Worm (Caenorhabditis elegans) whole organism, young adult: ENCODE results near the gene lhfp-4.
A peak's percentile ranks its signal among the peaks of the same experiment; 100 is the strongest.

ENCODE experiments used
- B0035.1 ChIP-seq: sonication (generic microtip); optimal IDR thresholded peaks from 2 replicates; lab custom pipeline; 2016; ENCODE audit warnings: missing genetic modification characterization, mild to moderate bottlenecking, missing compliant biosample characterization, missing genotype, missing genetic modification reagents
- B0261.1 ChIP-seq: sonication (generic microtip); optimal IDR thresholded peaks from 2 replicates; lab custom pipeline; 2016; ENCODE audit warnings: mild to moderate bottlenecking, missing genetic modification characterization, moderate library complexity, missing compliant biosample characterization
- B0336.3 ChIP-seq: fragments of 200-800 bp; sonication (Bioruptor generic); IDR thresholded peaks from 2 replicates; pipeline ENCODE4 v1.3.6; 2022; ENCODE audit warnings: missing genetic modification characterization, missing compliant biosample characterization
- D2030.7 ChIP-seq: fragments of 200-800 bp; sonication (Bioruptor generic); IDR thresholded peaks from 2 replicates; pipeline ENCODE4 v1.3.6; 2022; ENCODE audit warnings: missing genetic modification reagents, missing genetic modification characterization, missing compliant biosample characterization
- F22D6.2 ChIP-seq: sonication (generic microtip); optimal IDR thresholded peaks from 2 replicates; lab custom pipeline; 2016; ENCODE audit warnings: mild to moderate bottlenecking, missing genetic modification characterization, missing compliant biosample characterization
- F57A8.1 ChIP-seq: fragments of 200-800 bp; sonication (Bioruptor generic); optimal IDR thresholded peaks from 2 replicates; lab custom pipeline; 2018; ENCODE audit warnings: mild to moderate bottlenecking, missing genetic modification characterization, moderate library complexity, missing compliant biosample characterization
- K12H6.12 ChIP-seq: fragments of 200-800 bp; sonication (Bioruptor generic); optimal IDR thresholded peaks from 2 replicates; lab custom pipeline; 2018; ENCODE audit warnings: mild to moderate bottlenecking, missing genetic modification characterization, missing compliant biosample characterization
- T26A5.8 ChIP-seq: sonication (generic microtip); optimal IDR thresholded peaks from 2 replicates; lab custom pipeline; 2016; ENCODE audit warnings: missing genetic modification characterization, missing compliant biosample characterization
- Y79H2A.3 ChIP-seq: fragments of 200-800 bp; sonication (Bioruptor generic); conservative IDR thresholded peaks from 2 replicates; pipeline ENCODE4 v1.3.6; 2022; ENCODE audit warnings: missing genetic modification reagents, missing genetic modification characterization, missing compliant biosample characterization
- ZK185.1 ChIP-seq: sonication (generic microtip); optimal IDR thresholded peaks from 2 replicates; lab custom pipeline; 2016; ENCODE audit warnings: mild to moderate bottlenecking, missing genetic modification characterization, missing compliant biosample characterization; ENCODE audit not compliant: poor library complexity, severe bottlenecking
- atf-7 ChIP-seq: sonication (generic microtip); optimal IDR thresholded peaks from 2 replicates; lab custom pipeline; 2017; ENCODE audit warnings: mild to moderate bottlenecking, missing genetic modification characterization, missing compliant biosample characterization
- attf-6 ChIP-seq: fragments of 200-800 bp; sonication (Bioruptor generic); IDR thresholded peaks from 2 replicates; pipeline ENCODE4 v1.3.6; 2022; ENCODE audit warnings: missing genetic modification reagents, missing genetic modification characterization, missing compliant biosample characterization
- cebp-2 ChIP-seq: fragments of 200-800 bp; sonication (Bioruptor generic); IDR thresholded peaks from 2 replicates; pipeline ENCODE4 v1.3.6; 2022; ENCODE audit warnings: missing genetic modification characterization, missing compliant biosample characterization
- ceh-100 ChIP-seq: fragments of 200-800 bp; sonication (Bioruptor generic); IDR thresholded peaks from 2 replicates; pipeline ENCODE4 v1.3.6; 2022; ENCODE audit warnings: missing genetic modification reagents, missing genetic modification characterization, missing compliant biosample characterization
- ceh-91 ChIP-seq: fragments of 200-800 bp; sonication (Bioruptor generic); IDR thresholded peaks from 2 replicates; pipeline ENCODE4 v1.3.6; 2022; ENCODE audit warnings: missing genetic modification reagents, missing genetic modification characterization, missing compliant biosample characterization
- efl-1 ChIP-seq: fragments of 150-350 bp; optimal IDR thresholded peaks from 2 replicates; lab custom pipeline; 2014; ENCODE audit warnings: missing biosample characterization, missing genetic modification reagents, missing genetic modification characterization
- egl-44 ChIP-seq: fragments of 200-800 bp; sonication (Bioruptor generic); IDR thresholded peaks from 2 replicates; pipeline ENCODE4 v1.3.6; 2022; ENCODE audit warnings: missing genetic modification reagents, missing genetic modification characterization, missing compliant biosample characterization
- ets-4 ChIP-seq: fragments of 200-800 bp; sonication (Bioruptor generic); optimal IDR thresholded peaks from 2 replicates; lab custom pipeline; 2018; ENCODE audit warnings: mild to moderate bottlenecking, missing genetic modification characterization, missing compliant biosample characterization
- gei-17 ChIP-seq: fragments of 200-800 bp; sonication (Bioruptor generic); optimal IDR thresholded peaks from 2 replicates; lab custom pipeline; 2018; ENCODE audit warnings: mild to moderate bottlenecking, missing genetic modification characterization, missing compliant biosample characterization
- hlh-26 ChIP-seq: fragments of 200-800 bp; sonication (Bioruptor generic); conservative IDR thresholded peaks from 2 replicates; pipeline ENCODE4 v1.3.6; 2022; ENCODE audit warnings: missing genetic modification reagents, missing genetic modification characterization, missing compliant biosample characterization
- hmg-1.2 ChIP-seq: fragments of 200-800 bp; sonication (Bioruptor generic); IDR thresholded peaks from 2 replicates; pipeline ENCODE4 v1.3.6; 2022; ENCODE audit warnings: missing genetic modification reagents, missing genetic modification characterization, missing compliant biosample characterization
- let-526 ChIP-seq: fragments of 200-800 bp; sonication (Bioruptor generic); IDR thresholded peaks from 2 replicates; pipeline ENCODE4 v1.3.6; 2022; ENCODE audit warnings: missing genetic modification reagents, missing genetic modification characterization, missing compliant biosample characterization
- lin-26 ChIP-seq: fragments of 200-800 bp; sonication (Bioruptor generic); IDR thresholded peaks from 2 replicates; pipeline ENCODE4 v1.3.6; 2022; ENCODE audit warnings: missing genetic modification reagents, missing genetic modification characterization, missing compliant biosample characterization
- lir-1 ChIP-seq: fragments of 200-800 bp; sonication (Bioruptor generic); conservative IDR thresholded peaks from 2 replicates; pipeline ENCODE4 v1.3.6; 2022; ENCODE audit warnings: missing genetic modification reagents, missing genetic modification characterization, missing compliant biosample characterization
- lsy-27 ChIP-seq: sonication (generic microtip); optimal IDR thresholded peaks from 2 replicates; lab custom pipeline; 2017; ENCODE audit warnings: missing genetic modification characterization, mild to moderate bottlenecking, missing compliant biosample characterization, antibody characterized with exemption, missing genotype, borderline replicate concordance; ENCODE audit not compliant: insufficient read depth
- madf-8 ChIP-seq: fragments of 200-800 bp; sonication (Bioruptor generic); conservative IDR thresholded peaks from 2 replicates; pipeline ENCODE4 v1.3.6; 2022; ENCODE audit warnings: missing genetic modification reagents, missing genetic modification characterization, missing compliant biosample characterization
- mel-28 ChIP-seq: sonication (generic microtip); optimal IDR thresholded peaks from 2 replicates; lab custom pipeline; 2016; ENCODE audit warnings: borderline replicate concordance, mild to moderate bottlenecking, missing genetic modification characterization, missing compliant biosample characterization
- mes-4 ChIP-seq: sonication (generic microtip); optimal IDR thresholded peaks from 2 replicates; lab custom pipeline; 2016; ENCODE audit warnings: missing genotype, missing genetic modification characterization, missing compliant biosample characterization
- repo-1 ChIP-seq: sonication (generic microtip); optimal IDR thresholded peaks from 2 replicates; lab custom pipeline; 2017; ENCODE audit warnings: mild to moderate bottlenecking, missing genetic modification characterization, missing compliant biosample characterization
- somi-1 ChIP-seq: fragments of 200-800 bp; sonication (Bioruptor generic); optimal IDR thresholded peaks from 2 replicates; lab custom pipeline; 2018; ENCODE audit warnings: mild to moderate bottlenecking, missing genetic modification characterization, missing compliant biosample characterization
- sptf-2 ChIP-seq: fragments of 200-800 bp; sonication (Bioruptor generic); optimal IDR thresholded peaks from 2 replicates; lab custom pipeline; 2018; ENCODE audit warnings: mild to moderate bottlenecking, missing genetic modification characterization, missing compliant biosample characterization
- tbp1 ChIP-seq: fragments of 200-800 bp; sonication (Bioruptor generic); optimal IDR thresholded peaks from 2 replicates; lab custom pipeline; 2018; ENCODE audit warnings: mild to moderate bottlenecking, missing genetic modification characterization, missing compliant biosample characterization
- tlf-1 ChIP-seq: fragments of 200-800 bp; sonication (Bioruptor generic); optimal IDR thresholded peaks from 2 replicates; lab custom pipeline; 2018; ENCODE audit warnings: mild to moderate bottlenecking, missing genetic modification characterization, missing compliant biosample characterization
- unc-130 ChIP-seq: sonication (generic microtip); optimal IDR thresholded peaks from 2 replicates; lab custom pipeline; 2016; ENCODE audit warnings: missing genetic modification reagents, missing genetic modification characterization, missing compliant biosample characterization
- unc-62 ChIP-seq: fragments of 150-350 bp; optimal IDR thresholded peaks from 2 replicates; lab custom pipeline; 2014; ENCODE audit warnings: missing biosample characterization, missing genetic modification reagents, missing genetic modification characterization
- xnd-1 ChIP-seq: sonication (generic microtip); optimal IDR thresholded peaks from 2 replicates; lab custom pipeline; 2016; ENCODE audit warnings: missing genotype, missing genetic modification reagents, missing genetic modification characterization, missing compliant biosample characterization
- ztf-22 ChIP-seq: fragments of 200-800 bp; sonication (Bioruptor generic); optimal IDR thresholded peaks from 2 replicates; lab custom pipeline; 2018; ENCODE audit warnings: mild to moderate bottlenecking, missing genetic modification characterization, moderate library complexity, missing compliant biosample characterization
- ztf-26 ChIP-seq: sonication (generic microtip); optimal IDR thresholded peaks from 2 replicates; lab custom pipeline; 2017; ENCODE audit warnings: missing genetic modification characterization, missing compliant biosample characterization
- ztf-3 ChIP-seq: fragments of 200-800 bp; sonication (Bioruptor generic); optimal IDR thresholded peaks from 2 replicates; lab custom pipeline; 2018; ENCODE audit warnings: mild to moderate bottlenecking, missing genetic modification characterization, missing compliant biosample characterization

Gene lhfp-4

DNA sequence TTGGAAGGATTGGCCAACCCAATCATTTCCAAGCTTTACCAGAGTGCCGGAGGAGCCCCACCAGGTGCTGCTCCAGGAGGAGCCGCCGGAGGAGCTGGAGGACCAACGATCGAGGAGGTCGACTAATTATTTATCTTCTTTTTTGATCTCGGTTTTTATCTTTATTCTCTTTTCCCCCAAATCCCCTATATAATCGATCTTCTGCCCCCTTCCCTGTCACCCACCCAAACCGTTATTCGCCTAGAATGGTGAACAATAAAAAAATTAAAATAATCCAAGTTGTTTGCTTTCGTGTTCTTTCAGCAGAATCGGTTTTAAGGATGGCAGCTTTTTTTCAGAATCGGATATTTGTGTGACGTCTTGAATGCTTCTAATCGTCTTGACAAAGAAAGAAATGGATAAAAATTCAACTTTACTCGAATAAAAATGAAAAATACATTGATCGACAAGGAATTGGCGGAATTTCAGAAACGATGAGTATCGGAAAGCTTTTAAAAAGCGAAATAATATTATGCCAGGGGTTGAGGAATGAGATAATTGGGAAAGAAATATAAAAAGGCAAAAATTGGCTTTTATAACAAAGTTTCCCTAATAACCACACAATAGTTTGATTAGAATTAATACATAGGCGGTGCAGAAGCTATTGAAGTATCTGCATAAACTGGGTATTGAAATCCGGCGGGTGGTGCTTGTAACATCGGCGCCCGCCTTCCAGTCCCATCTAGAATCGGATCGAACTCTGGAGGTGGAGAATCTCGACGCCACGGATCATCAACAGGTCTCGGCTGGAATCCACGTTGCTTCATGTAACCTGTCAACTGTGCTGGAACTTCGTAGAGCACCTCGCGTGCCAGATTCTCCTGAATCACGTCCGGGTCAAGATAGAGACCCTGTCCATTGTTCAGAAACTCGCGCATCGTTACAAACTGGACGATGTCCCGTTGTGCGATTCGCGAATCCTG, 6.0 kb downstream of the lhfp-4 start (continued):
- TF ChIP-seq B0035.1 (peak; percentile 79), T26A5.8 (peak; percentile 96), B0336.3 (peak; percentile 96), F22D6.2 (tag; lab: Kevin White, UChicago) (no peak), atf-7 (tag; lab: Kevin White, UChicago) (peak; percentile 94), ZK185.1 (tag; lab: Kevin White, UChicago) (peak; percentile 67), F57A8.1 (no peak), tbp1 (GFP tag; lab: Kevin White, UChicago) (peak; percentile 76), sptf-2 (GFP tag; lab: Kevin White, UChicago) (no peak), efl-1 (peak; percentile 31), ets-4 (GFP tag; lab: Kevin White, UChicago) (peak; percentile 1), Y79H2A.3 (no peak), D2030.7 (GFP tag; lab: Robert Waterston, UW) (peak; percentile 82; the same call in 1 of the 2 replicates), hmg-1.2 (peak; percentile 59), mes-4 (tag; lab: Kevin White, UChicago) (peak; percentile 13), mel-28 (tag; lab: Kevin White, UChicago) (peak; percentile 49), lin-26 (GFP tag; lab: Robert Waterston, UW) (peak; percentile 90), attf-6 (GFP tag; lab: Robert Waterston, UW) (peak; percentile 97), egl-44 (GFP tag; lab: Robert Waterston, UW) (peak; percentile 56; the same call in 1 of the 2 replicates), ztf-26 (tag; lab: Kevin White, UChicago) (peak; percentile 59), cebp-2 (GFP tag; lab: Robert Waterston, UW) (no peak), ztf-3 (GFP tag; lab: Kevin White, UChicago) (peak; percentile 71), ceh-91 (no peak; the same call in 1 of the 2 replicates), ceh-100 (GFP tag; lab: Robert Waterston, UW) (peak; percentile 79; the same call in 1 of the 2 replicates), let-526 (GFP tag; lab: Robert Waterston, UW) (0 out of 2 replicates have a peak, but pooled peaks have one; percentile 13), xnd-1 (tag; lab: Kevin White, UChicago) (no peak), somi-1 (GFP tag; lab: Kevin White, UChicago) (peak; percentile 43), unc-130 (GFP tag; lab: Kevin White, UChicago) (peak; percentile 58), tlf-1 (GFP tag; lab: Kevin White, UChicago) (peak; percentile 96), K12H6.12 (tag; lab: Kevin White, UChicago) (peak; percentile 75), unc-62 (GFP tag; lab: Kevin White, UChicago) (no peak), hlh-26 (GFP tag; lab: Robert Waterston, UW) (no peak), lir-1 (no peak; the same call in 1 of the 2 replicates), repo-1 (tag; lab: Kevin White, UChicago) (peak; percentile 97), lsy-27 (tag; lab: Kevin White, UChicago) (no peak), ztf-22 (peak; percentile 80), gei-17 (GFP tag; lab: Kevin White, UChicago) (peak; percentile 81)
- TF ChIP-seq, all 124 proteins: peak for 91

DNA sequence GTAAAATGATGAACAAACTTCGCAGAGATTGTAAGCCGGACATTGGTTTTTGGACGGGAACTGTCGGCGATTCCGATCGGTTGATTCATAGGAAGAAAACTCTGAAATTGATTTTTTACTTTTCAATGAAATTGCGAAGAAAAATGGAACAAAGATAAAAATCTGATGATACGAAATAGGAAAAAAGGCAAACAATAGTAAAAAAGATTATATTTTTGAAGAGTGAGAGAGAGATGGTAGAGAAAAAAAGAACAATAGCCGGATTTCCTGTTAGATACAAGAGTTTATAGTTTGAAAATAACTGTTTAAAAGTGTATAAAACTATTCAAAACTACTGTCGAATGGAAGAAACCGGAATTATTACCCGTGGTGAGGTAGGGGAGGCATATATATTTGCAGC, 8.7 kb downstream of the lhfp-4 start, which contains the start of gene nra-1:
Gene nra-1, minus strand, starts transcription at position 101 of the 400 bp plus-strand sequence.
- TF ChIP-seq B0261.1 (tag; lab: Kevin White, UChicago) (no peak), F57A8.1 (no peak), egl-44 (GFP tag; lab: Robert Waterston, UW) (no peak), madf-8 (GFP tag; lab: Robert Waterston, UW) (no peak)
